Worm (Caenorhabditis elegans): ENCODE data around the gene lin-26.

- TF ChIP-seq ces-1 (GFP tag; optimal IDR thresholded peaks at IDR 0.05), result no peak
- no peak for TF ChIP-seq snpc-4 (tag; optimal IDR thresholded peaks at IDR 0.05)
- no peak for TF ChIP-seq unc-62 (GFP tag; optimal IDR thresholded peaks at IDR 0.05)
Observed at ce11 chrII:7699009-7699408, 17.0 kb downstream of the lin-26 start, which contains the start of the genes moa-2 and cdk-11.1.
